Fruit fly (Drosophila melanogaster) S2 (cell line): ENCODE results near the gene Mst89B.

Experiments
- CG8478 ChIP-seq: fragments of >200 bp; optimal IDR thresholded peaks from 2 replicates; lab custom pipeline; 2018
- CTCF ChIP-seq, 2 experiments: fragments of >200 bp; optimal IDR thresholded peaks; 2 replicates each; lab custom pipeline; 2018

dm6 chr3R:16305185-16305989 is 38.6 kb downstream of the Mst89B start, which contains the start of gene Zip89B:
- TF ChIP-seq CTCF (optimal IDR thresholded peaks at IDR 0.05; lab: Kevin White, UChicago) (peak; percentile 46 to 61), CG8478 (no peak)
